Worm (Caenorhabditis elegans): ENCODE measurements around the gene fkh-5.

Gene fkh-5

ce11 chrIII:4856992-4857391, 12.5 kb downstream of the fkh-5 start:
- TF ChIP-seq nhr-12 (tag; optimal IDR thresholded peaks at IDR 0.05) = no peak
- no peak for TF ChIP-seq sma-3 (GFP tag; optimal IDR thresholded peaks at IDR 0.05)
- no peak for TF ChIP-seq lin-13 (GFP tag; optimal IDR thresholded peaks at IDR 0.05)
- TF ChIP-seq nhr-6 (tag; optimal IDR thresholded peaks at IDR 0.05) = no peak
- no peak for TF ChIP-seq fos-1 (tag; optimal IDR thresholded peaks at IDR 0.05)
- no peak for TF ChIP-seq elt-1 (tag; optimal IDR thresholded peaks at IDR 0.05)
- TF ChIP-seq sma-9 (GFP tag; optimal IDR thresholded peaks at IDR 0.05) = no peak
- no peak for TF ChIP-seq sma-9 (tag; optimal IDR thresholded peaks at IDR 0.05)
- TF ChIP-seq Y55F3AM.14 (GFP tag; optimal IDR thresholded peaks at IDR 0.05) = no peak
- no peak for TF ChIP-seq nhr-11 (tag; optimal IDR thresholded peaks at IDR 0.05)
- no peak for TF ChIP-seq unc-55 (GFP tag; optimal IDR thresholded peaks at IDR 0.05)
- no peak for TF ChIP-seq lsy-2 (tag; optimal IDR thresholded peaks at IDR 0.05)
- no peak for TF ChIP-seq peb-1 (tag; optimal IDR thresholded peaks at IDR 0.05)
- no peak for TF ChIP-seq nhr-77 (tag; optimal IDR thresholded peaks at IDR 0.05)
- TF ChIP-seq ceh-82 (tag; optimal IDR thresholded peaks at IDR 0.05) = no peak
- TF ChIP-seq mbf-1 (tag; optimal IDR thresholded peaks at IDR 0.05) = no peak

DNA sequence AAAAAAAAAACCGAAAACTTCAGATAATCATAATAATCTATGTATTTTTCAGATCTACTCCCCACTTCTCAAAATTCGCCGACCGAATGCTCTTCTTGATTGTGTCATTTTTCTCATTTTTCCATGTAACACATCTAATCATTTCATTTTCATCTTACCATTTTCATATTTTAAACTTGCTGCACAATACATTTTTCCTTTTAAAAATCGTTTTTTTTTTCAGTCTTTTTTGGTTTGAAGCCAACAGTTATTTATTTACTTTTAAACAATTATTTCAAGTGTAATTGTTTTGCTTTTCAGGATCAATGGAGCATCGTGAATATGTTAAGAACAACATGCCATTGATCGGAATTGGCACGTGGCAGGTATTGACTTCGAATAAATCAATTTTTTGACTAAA, 14.6 kb downstream of the fkh-5 start, which contains the start of gene C35D10.6:
Gene C35D10.6, plus strand, starts transcription at position 301 of the 400 bp plus-strand sequence.
- TF ChIP-seq unc-62 (GFP tag; optimal IDR thresholded peaks at IDR 0.05) (no peak), crh-2 (tag; optimal IDR thresholded peaks at IDR 0.05) (no peak), unc-39 (tag; optimal IDR thresholded peaks at IDR 0.05) (no peak), nhr-12 (tag; optimal IDR thresholded peaks at IDR 0.05) (no peak), nhr-129 (tag; optimal IDR thresholded peaks at IDR 0.05) (no peak), ceh-82 (tag; optimal IDR thresholded peaks at IDR 0.05) (no peak), ztf-4 (tag; optimal IDR thresholded peaks at IDR 0.05) (no peak), sem-4 (tag; optimal IDR thresholded peaks at IDR 0.05) (no peak), nhr-21 (tag; optimal IDR thresholded peaks at IDR 0.05) (no peak), nhr-237 (tag; optimal IDR thresholded peaks at IDR 0.05) (no peak), ztf-11 (tag; optimal IDR thresholded peaks at IDR 0.05) (no peak), sma-3 (GFP tag; optimal IDR thresholded peaks at IDR 0.05) (no peak), mdl-1 (tag; optimal IDR thresholded peaks at IDR 0.05) (no peak)

ce11 chrIII:4861744-4862401, 17.4 kb downstream of the fkh-5 start, which contains the start of the genes C35D10.10 and C35D10.5:
TSS of gene C35D10.10 (minus strand) at chrIII:4861794.
TSS of gene C35D10.5 (plus strand) at chrIII:4862351.
- no peak for TF ChIP-seq crh-2 (tag; optimal IDR thresholded peaks at IDR 0.05)
- peak; percentile 33 for TF ChIP-seq unc-55 (GFP tag; optimal IDR thresholded peaks at IDR 0.05)

ce11 chrIII:4863127-4863526, 18.7 kb downstream of the fkh-5 start, which contains the start of gene coq-8:
TSS of gene coq-8 (plus strand) at chrIII:4863427.
- TF ChIP-seq nhr-23 (tag; optimal IDR thresholded peaks at IDR 0.05) (no peak), unc-39 (tag; optimal IDR thresholded peaks at IDR 0.05) (no peak), nhr-12 (tag; optimal IDR thresholded peaks at IDR 0.05) (no peak), mdl-1 (tag; optimal IDR thresholded peaks at IDR 0.05) (no peak), lin-11 (tag; optimal IDR thresholded peaks at IDR 0.05) (no peak), ztf-1 (GFP tag; conservative IDR thresholded peaks at IDR 0.05) (no peak), F13H6.1 (tag; optimal IDR thresholded peaks at IDR 0.05) (no peak), nhr-25 (tag; optimal IDR thresholded peaks at IDR 0.05) (no peak), aly-2 (tag; optimal IDR thresholded peaks at IDR 0.05) (no peak), ztf-11 (tag; optimal IDR thresholded peaks at IDR 0.05) (no peak), alr-1 (tag; optimal IDR thresholded peaks at IDR 0.05) (no peak), Y55F3AM.14 (GFP tag; optimal IDR thresholded peaks at IDR 0.05) (no peak), mbf-1 (tag; optimal IDR thresholded peaks at IDR 0.05) (no peak), nhr-237 (tag; optimal IDR thresholded peaks at IDR 0.05) (no peak)

DNA sequence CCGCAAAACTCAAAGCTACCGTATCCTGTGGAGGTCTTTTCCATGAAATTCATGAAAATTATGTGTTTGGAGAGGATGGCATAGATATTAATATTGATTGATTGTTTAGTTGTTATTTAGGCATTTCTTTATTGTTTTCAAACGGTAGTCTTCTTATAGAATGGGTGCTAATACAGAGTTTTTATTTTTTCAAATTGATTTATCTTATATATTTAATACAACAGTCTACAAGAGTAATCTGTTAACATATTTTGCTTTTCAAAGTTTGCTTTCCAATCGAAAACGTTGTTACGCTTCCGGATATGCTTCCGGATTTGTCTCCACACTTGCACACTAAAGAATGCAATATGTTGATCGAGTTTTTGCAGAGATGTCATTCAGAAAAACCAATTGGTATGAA, 22.3 kb downstream of the fkh-5 start, which contains the start of gene C35D10.17:
Gene C35D10.17, plus strand, starts transcription at position 301 of the 400 bp plus-strand sequence.
- no peak for TF ChIP-seq nhr-77 (tag; optimal IDR thresholded peaks at IDR 0.05)
- TF ChIP-seq nhr-6 (tag; optimal IDR thresholded peaks at IDR 0.05) = no peak
- no peak for TF ChIP-seq sma-9 (GFP tag; optimal IDR thresholded peaks at IDR 0.05)
- TF ChIP-seq sma-9 (tag; optimal IDR thresholded peaks at IDR 0.05) = no peak
- TF ChIP-seq elt-3 (tag; optimal IDR thresholded peaks at IDR 0.05) = no peak

All from whole organism, L2 larva.